Fruit fly (Drosophila melanogaster): ENCODE data around the gene GckIII.

The GckIII gene

dm6 chr3R:17065018-17065784 lies 20.1 kb upstream of the GckIII start (continued):
- TF ChIP-seq Ets65A (GFP tag) (peak; percentile 96), mirr (GFP tag; optimal IDR thresholded peaks at IDR 0.05) (peak; percentile 54), wor (GFP tag; IDR thresholded peaks at IDR 0.05) (peak; percentile 88), ci (GFP tag; IDR thresholded peaks at IDR 0.05) (peak; percentile 90), gce (GFP tag; IDR thresholded peaks at IDR 0.05) (peak; percentile 40; the same call in 1 of the 3 replicates), scrt (GFP tag; optimal IDR thresholded peaks at IDR 0.05) (peak; percentile 91), Lhr (GFP tag; optimal IDR thresholded peaks at IDR 0.05) (peak; percentile 65), gsb (GFP tag; IDR thresholded peaks at IDR 0.05) (peak; percentile 73), CG16813 (GFP tag; IDR thresholded peaks at IDR 0.05; ENCODE audit: partially characterized antibody) (0 out of 3 replicates have a peak, but pooled peaks have one; percentile 12), CG10147 (GFP tag; optimal IDR thresholded peaks at IDR 0.05) (peak; percentile 91), Sry-β (GFP tag; optimal IDR thresholded peaks at IDR 0.05) (peak; percentile 55), PHDP (tag; optimal IDR thresholded peaks at IDR 0.05) (peak; percentile 97), BEAF-32 (GFP tag; optimal IDR thresholded peaks at IDR 0.05) (no peak), HLH4C (GFP tag; IDR thresholded peaks at IDR 0.05; ENCODE audit: partially characterized antibody) (peak; percentile 19; the same call in 1 of the 3 replicates), CG1647 (GFP tag; optimal IDR thresholded peaks at IDR 0.05) (peak; percentile 90), CG17361 (GFP tag; IDR thresholded peaks at IDR 0.05) (peak; percentile 97), ATbp (GFP tag; optimal IDR thresholded peaks at IDR 0.05) (peak; percentile 93), so (GFP tag; IDR thresholded peaks at IDR 0.05) (peak; percentile 90), CG6654 (GFP tag; optimal IDR thresholded peaks at IDR 0.05) (peak; percentile 78), Hsf (GFP tag; optimal IDR thresholded peaks at IDR 0.05) (peak; percentile 95), CG9609 (GFP tag; optimal IDR thresholded peaks at IDR 0.05) (peak; percentile 79), tup (GFP tag; optimal IDR thresholded peaks at IDR 0.05) (peak; percentile 43), CG13775 (GFP tag; optimal IDR thresholded peaks at IDR 0.05) (peak; percentile 90), CG9727 (GFP tag; optimal IDR thresholded peaks at IDR 0.05) (peak; percentile 93), ab (GFP tag; optimal IDR thresholded peaks at IDR 0.05) (peak; percentile 60), MTF-1 (GFP tag; optimal IDR thresholded peaks at IDR 0.05; ENCODE audit: borderline replicate concordance) (peak; percentile 62), HmgD (GFP tag; optimal IDR thresholded peaks at IDR 0.05) (peak; percentile 23), D19A (tag; optimal IDR thresholded peaks at IDR 0.05) (peak; percentile 91), CG6765 (GFP tag; optimal IDR thresholded peaks at IDR 0.05) (peak; percentile 84), ara (GFP tag; IDR thresholded peaks at IDR 0.05) (peak; percentile 83), CG1602 (GFP tag; optimal IDR thresholded peaks at IDR 0.05) (peak; percentile 89), Atf-2 (GFP tag; optimal IDR thresholded peaks at IDR 0.05) (peak; percentile 86), tio (GFP tag; optimal IDR thresholded peaks at IDR 0.05) (peak; percentile 88), CG17359 (tag; optimal IDR thresholded peaks at IDR 0.05) (peak; percentile 96), MBD-R2 (GFP tag; IDR thresholded peaks at IDR 0.05) (peak; percentile 50; the same call in 1 of the 2 replicates), p53 (GFP tag; optimal IDR thresholded peaks at IDR 0.05) (no peak), CG2875 (GFP tag; optimal IDR thresholded peaks at IDR 0.05) (peak; percentile 85), Xbp1 (GFP tag; optimal IDR thresholded peaks at IDR 0.05) (peak; percentile 93), CG43689 (GFP tag; IDR thresholded peaks at IDR 0.05) (peak; percentile 44; the same call in 1 of the 2 replicates), CG17328 (GFP tag; IDR thresholded peaks at IDR 0.05) (peak; percentile 79), kay (GFP tag; optimal IDR thresholded peaks at IDR 0.05) (peak; percentile 81), dati (GFP tag; IDR thresholded peaks at IDR 0.05) (peak; percentile 80), B-H2 (GFP tag; optimal IDR thresholded peaks at IDR 0.05) (peak; percentile 69), pho (GFP tag; optimal IDR thresholded peaks at IDR 0.05) (peak; percentile 92), kni (GFP tag; optimal IDR thresholded peaks at IDR 0.05) (peak; percentile 98), CG3726 (GFP tag; IDR thresholded peaks at IDR 0.05) (peak; percentile 82), CG7556 (GFP tag; optimal IDR thresholded peaks at IDR 0.05) (peak; percentile 97), H2.0 (GFP tag; IDR thresholded peaks at IDR 0.05) (peak; percentile 77), ttk (GFP tag; IDR thresholded peaks at IDR 0.05) (peak; percentile 86)
